Fruit fly (Drosophila melanogaster): Measurements from ENCODE around the gene Meics.

Gene Meics

DNA sequence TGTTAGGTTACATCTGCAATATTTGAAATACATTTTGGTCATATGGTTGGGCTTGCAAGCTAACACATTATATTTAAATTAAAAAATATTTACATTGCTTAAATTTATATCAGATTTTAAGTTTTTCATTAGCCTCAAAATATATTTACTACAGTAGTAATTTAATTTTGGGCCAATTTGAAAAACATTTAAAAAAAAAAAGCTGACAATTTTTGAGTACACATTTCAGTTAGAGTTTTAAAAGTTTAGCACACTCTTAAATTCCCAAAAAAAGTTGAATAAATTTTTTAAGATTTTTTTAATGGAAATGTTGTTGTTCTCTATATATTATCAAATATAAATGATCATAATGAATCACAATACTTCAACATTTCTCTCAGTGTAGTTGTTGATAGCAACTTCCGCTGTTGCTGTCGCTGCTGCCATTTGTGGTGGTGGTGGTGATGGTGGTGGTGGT is 7.3 kb downstream of the Meics start (continued):
- TF ChIP-seq CG32006 (GFP tag; optimal IDR thresholded peaks at IDR 0.05), result peak; percentile 95
- TF ChIP-seq CG10631 (GFP tag; optimal IDR thresholded peaks at IDR 0.05), result peak; percentile 60
- peak; percentile 8 for TF ChIP-seq CG8319 (GFP tag; optimal IDR thresholded peaks at IDR 0.05)
- TF ChIP-seq Smox (GFP tag; optimal IDR thresholded peaks at IDR 0.05), result no peak
- TF ChIP-seq CG8119 (GFP tag; IDR thresholded peaks at IDR 0.05), result peak; percentile 74
- peak; percentile 71 for TF ChIP-seq CG15336 (GFP tag; IDR thresholded peaks at IDR 0.05)
- TF ChIP-seq CG6276 (GFP tag; optimal IDR thresholded peaks at IDR 0.05), result peak; percentile 85
- TF ChIP-seq Ets21C (GFP tag; optimal IDR thresholded peaks at IDR 0.05), result no peak
- TF ChIP-seq vri (GFP tag; optimal IDR thresholded peaks at IDR 0.05), result no peak
- TF ChIP-seq Met (GFP tag; optimal IDR thresholded peaks at IDR 0.05), result no peak
- peak; percentile 20 for TF ChIP-seq Sox14 (GFP tag; optimal IDR thresholded peaks at IDR 0.05)
- TF ChIP-seq esn (GFP tag; optimal IDR thresholded peaks at IDR 0.05), result peak; percentile 58
- peak; percentile 87 for TF ChIP-seq CG4318 (GFP tag; optimal IDR thresholded peaks at IDR 0.05)
- TF ChIP-seq Hr39 (GFP tag; optimal IDR thresholded peaks at IDR 0.05), result no peak
- TF ChIP-seq Eip78C (GFP tag), result peak; percentile 89
- no peak for TF ChIP-seq ss (GFP tag; optimal IDR thresholded peaks at IDR 0.05)
- TF ChIP-seq CG6792 (GFP tag; optimal IDR thresholded peaks at IDR 0.05), result peak; percentile 15
- TF ChIP-seq spab (GFP tag; optimal IDR thresholded peaks at IDR 0.05), result peak; percentile 34

DNA sequence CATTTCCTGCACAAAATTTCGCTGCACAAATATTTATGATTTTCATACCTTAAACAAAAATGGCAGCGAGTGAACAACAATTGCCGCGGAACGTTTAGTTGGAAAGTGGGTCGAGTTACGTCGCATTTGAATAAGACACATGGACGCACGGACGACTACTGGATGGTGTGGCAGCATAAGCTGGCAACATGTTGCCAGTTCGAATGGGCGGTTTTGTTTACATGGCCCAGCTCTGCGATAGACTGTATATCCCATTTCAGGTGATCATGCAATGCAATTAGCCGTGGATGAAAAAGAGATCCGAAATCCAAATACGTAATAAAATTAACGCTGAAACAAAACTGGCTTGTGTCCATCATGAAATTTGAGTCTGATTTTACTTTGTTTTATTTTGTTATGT is 7.8 kb downstream of the Meics start:
- TF ChIP-seq salr (GFP tag; optimal IDR thresholded peaks at IDR 0.05) (no peak), Eip78C (GFP tag) (no peak), CG6163 (GFP tag; IDR thresholded peaks at IDR 0.05) (no peak), Gug (GFP tag; IDR thresholded peaks at IDR 0.05) (no peak), CG11902 (GFP tag; optimal IDR thresholded peaks at IDR 0.05) (no peak), Met (GFP tag; optimal IDR thresholded peaks at IDR 0.05) (no peak), CG6854 (GFP tag; optimal IDR thresholded peaks at IDR 0.05) (no peak), CG10631 (GFP tag; optimal IDR thresholded peaks at IDR 0.05) (no peak), fd59A (GFP tag; optimal IDR thresholded peaks at IDR 0.05) (no peak)

- TF ChIP-seq CG8632 (GFP tag; optimal IDR thresholded peaks at IDR 0.05) (no peak), achi (GFP tag; optimal IDR thresholded peaks at IDR 0.05) (no peak), esn (GFP tag; optimal IDR thresholded peaks at IDR 0.05) (peak; percentile 8), Smox (GFP tag; optimal IDR thresholded peaks at IDR 0.05) (no peak), Eip78C (GFP tag) (peak; percentile 38), Gug (GFP tag; IDR thresholded peaks at IDR 0.05) (no peak), Hr38 (GFP tag; optimal IDR thresholded peaks at IDR 0.05) (no peak), CG11902 (GFP tag; optimal IDR thresholded peaks at IDR 0.05) (no peak), Eip93F (GFP tag; optimal IDR thresholded peaks at IDR 0.05) (peak; percentile 80), vri (GFP tag; optimal IDR thresholded peaks at IDR 0.05) (peak; percentile 96), CG6792 (GFP tag; optimal IDR thresholded peaks at IDR 0.05) (no peak)
Observed at dm6 chr3L:13952484-13953048, 11.9 kb downstream of the Meics start.

DNA sequence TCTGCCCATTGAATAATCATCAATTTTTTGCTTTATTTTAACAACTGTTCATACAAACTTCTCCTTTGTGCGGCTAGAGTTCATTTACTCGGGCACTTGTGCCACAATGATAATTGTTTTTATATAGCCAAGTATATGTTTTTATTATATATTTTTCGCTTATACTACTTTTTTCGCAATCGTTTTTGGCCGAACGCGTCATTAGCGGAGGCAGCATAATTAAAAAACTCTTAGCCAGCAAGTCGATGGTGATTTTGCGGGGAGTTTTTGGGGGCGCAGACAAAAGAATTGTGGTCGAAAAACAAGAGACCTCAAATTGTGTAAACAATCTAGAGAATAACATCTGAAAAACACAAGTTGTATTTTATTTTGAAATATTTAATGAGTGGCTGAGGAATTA is 12.9 kb downstream of the Meics start:
- TF ChIP-seq CG4318 (GFP tag; optimal IDR thresholded peaks at IDR 0.05) (no peak), fd85E (GFP tag; optimal IDR thresholded peaks at IDR 0.05) (no peak), CG15336 (GFP tag; IDR thresholded peaks at IDR 0.05) (no peak), Sox102F (GFP tag; optimal IDR thresholded peaks at IDR 0.05) (no peak), fkh (GFP tag; optimal IDR thresholded peaks at IDR 0.05) (peak; percentile 7), vri (GFP tag; optimal IDR thresholded peaks at IDR 0.05) (peak; percentile 59), Eip93F (GFP tag; optimal IDR thresholded peaks at IDR 0.05) (no peak), CG8632 (GFP tag; optimal IDR thresholded peaks at IDR 0.05) (no peak)

DNA sequence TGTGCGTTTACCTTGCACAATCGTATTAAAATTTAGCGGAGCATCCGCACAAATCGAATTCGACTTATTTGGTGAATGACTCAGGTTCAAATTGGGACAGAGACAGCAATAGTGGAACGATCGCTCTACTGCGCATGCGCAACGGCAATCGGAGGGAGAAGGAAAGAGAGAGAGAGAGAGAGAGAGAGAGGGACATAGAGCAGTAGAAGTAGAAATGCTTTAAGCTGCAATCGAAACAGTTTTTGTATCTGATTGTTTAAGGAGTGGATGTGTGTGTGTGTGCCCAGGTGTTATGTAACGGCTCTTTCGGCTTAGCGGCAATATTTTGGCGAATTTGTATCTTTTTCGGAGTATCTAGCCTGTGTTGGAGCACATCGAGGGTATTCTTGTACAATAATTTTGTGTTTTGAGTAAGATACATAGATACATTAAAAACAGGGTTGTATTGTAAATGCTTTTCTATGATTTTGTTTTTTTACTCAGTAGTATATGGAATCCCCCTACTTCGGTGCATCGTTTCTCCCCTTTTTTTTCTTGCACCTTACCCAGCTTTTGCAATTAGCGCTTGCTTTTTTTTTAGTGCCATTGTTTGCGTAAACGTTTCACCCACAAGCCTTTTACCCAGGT is 14.9 kb downstream of the Meics start:
- TF ChIP-seq Hr4 (GFP tag; optimal IDR thresholded peaks at IDR 0.05) (peak; percentile 29), Ets21C (GFP tag; optimal IDR thresholded peaks at IDR 0.05) (no peak), CG6854 (GFP tag; optimal IDR thresholded peaks at IDR 0.05) (no peak), dsx (GFP tag; optimal IDR thresholded peaks at IDR 0.05; ENCODE audit: poor library complexity, severe bottlenecking) (no peak), CG11294 (GFP tag; IDR thresholded peaks at IDR 0.05) (no peak), dac (GFP tag; optimal IDR thresholded peaks at IDR 0.05) (no peak), CG10669 (GFP tag; optimal IDR thresholded peaks at IDR 0.05) (peak; percentile 19), svp (GFP tag) (no peak), Hr38 (GFP tag; optimal IDR thresholded peaks at IDR 0.05) (no peak), Sox14 (GFP tag; optimal IDR thresholded peaks at IDR 0.05) (peak; percentile 46), CG11902 (GFP tag; optimal IDR thresholded peaks at IDR 0.05) (no peak), Blimp-1 (GFP tag; optimal IDR thresholded peaks at IDR 0.05) (no peak), CG34406 (GFP tag; optimal IDR thresholded peaks at IDR 0.05) (peak; percentile 49), CG16779 (tag; optimal IDR thresholded peaks at IDR 0.05) (no peak), Eip75B (GFP tag; optimal IDR thresholded peaks at IDR 0.05) (peak; percentile 26), ss (GFP tag; optimal IDR thresholded peaks at IDR 0.05) (no peak), CG10631 (GFP tag; optimal IDR thresholded peaks at IDR 0.05) (no peak), Smox (GFP tag; optimal IDR thresholded peaks at IDR 0.05) (peak; percentile 36), CG6276 (GFP tag; optimal IDR thresholded peaks at IDR 0.05) (peak; percentile 73)
